Worm (Caenorhabditis elegans) whole organism, L1 larva: ENCODE data around the gene nhr-116.
"Not testable (repeated sequence)": the region's sequence is repeated elsewhere in the genome, so short reads cannot be mapped to it uniquely, and the experiment has no call there.

ENCODE experiments used
- C04F5.9 ChIP-seq: sonication (generic microtip); optimal IDR thresholded peaks from 2 replicates; lab custom pipeline; 2016; ENCODE audit warnings: missing genetic modification characterization, missing compliant biosample characterization
- Y116A8C.19 ChIP-seq: sonication (generic microtip); optimal IDR thresholded peaks from 2 replicates; lab custom pipeline; 2016; ENCODE audit warnings: missing compliant biosample characterization, missing genetic modification characterization, borderline replicate concordance
- aha-1 ChIP-seq: fragments of 150-350 bp; optimal IDR thresholded peaks from 2 replicates; lab custom pipeline; 2014; ENCODE audit warnings: missing biosample characterization, missing genetic modification characterization
- aly-2 ChIP-seq: fragments of 150-350 bp; optimal IDR thresholded peaks from 2 replicates; lab custom pipeline; 2014; ENCODE audit warnings: missing biosample characterization, missing genetic modification characterization
- blmp-1 ChIP-seq: fragments of 150-350 bp; optimal IDR thresholded peaks from 2 replicates; lab custom pipeline; 2014; ENCODE audit warnings: missing biosample characterization, missing genetic modification characterization
- ceh-8 ChIP-seq: fragments of 200-800 bp; sonication (Bioruptor generic); optimal IDR thresholded peaks from 2 replicates; lab custom pipeline; 2018; ENCODE audit warnings: mild to moderate bottlenecking, missing genetic modification characterization, moderate library complexity, missing compliant biosample characterization
- dpl-1 ChIP-seq, 3 experiments: fragments of 150-350 bp in 2 of 3; sonication (generic microtip) in 1 of 3; optimal IDR thresholded peaks; 2 replicates each; lab custom pipeline; 2014 to 2017; ENCODE audit warnings: missing biosample characterization in 3 of 3, missing genetic modification characterization in 3 of 3, missing genetic modification reagents in 3 of 3
- efl-1 ChIP-seq, 4 experiments: fragments of 150-350 bp; optimal IDR thresholded peaks in 3 of 4; peaks in 1 of 4; 1 replicate in 1 of 4; 2 replicates in 3 of 4; lab custom pipeline; 2014; ENCODE audit warnings: missing biosample characterization in 2 of 4, missing genetic modification characterization in 2 of 4, missing genetic modification reagents in 2 of 4
- egl-13 ChIP-seq: sonication (generic microtip); optimal IDR thresholded peaks from 2 replicates; lab custom pipeline; 2016; ENCODE audit warnings: missing genotype, missing genetic modification reagents, missing genetic modification characterization, missing compliant biosample characterization
- egl-27 ChIP-seq, 2 experiments: fragments of 150-350 bp in 1 of 2; sonication (generic microtip); optimal IDR thresholded peaks; 3 replicates each; lab custom pipeline; 2017 to 2018; ENCODE audit warnings: missing biosample characterization in 2 of 2, missing genetic modification characterization in 2 of 2, missing genetic modification reagents in 2 of 2
- fkh-10 ChIP-seq: sonication (generic microtip); optimal IDR thresholded peaks from 2 replicates; lab custom pipeline; 2017; ENCODE audit warnings: missing biosample characterization, missing genetic modification reagents, missing genetic modification characterization
- fos-1 ChIP-seq: fragments of 150-350 bp; optimal IDR thresholded peaks from 2 replicates; lab custom pipeline; 2014; ENCODE audit warnings: missing biosample characterization, missing genetic modification characterization
- grh-1 ChIP-seq: fragments of 200-800 bp; sonication (Bioruptor generic); IDR thresholded peaks from 2 replicates; pipeline ENCODE4 v1.3.6; 2022; ENCODE audit warnings: missing genetic modification reagents, missing genetic modification characterization, missing compliant biosample characterization
- hpl-2 ChIP-seq: fragments of 150-350 bp; optimal IDR thresholded peaks from 2 replicates; lab custom pipeline; 2014; ENCODE audit warnings: missing biosample characterization, missing genetic modification reagents, missing genetic modification characterization
- jun-1 ChIP-seq: fragments of 150-350 bp; optimal IDR thresholded peaks from 2 replicates; lab custom pipeline; 2014; ENCODE audit warnings: missing biosample characterization, missing genetic modification reagents, missing genetic modification characterization
- lin-35 ChIP-seq, 2 experiments: fragments of 150-350 bp; optimal IDR thresholded peaks; 2 replicates each; lab custom pipeline; 2014; ENCODE audit warnings: missing biosample characterization in 2 of 2, missing genetic modification characterization in 2 of 2, missing genetic modification reagents in 2 of 2
- lsy-2 ChIP-seq, 2 experiments: fragments of 150-350 bp; optimal IDR thresholded peaks; 2 replicates each; lab custom pipeline; 2014; ENCODE audit warnings: missing biosample characterization in 2 of 2, missing genetic modification characterization in 2 of 2
- mab-9 ChIP-seq: fragments of 200-800 bp; sonication (Bioruptor generic); IDR thresholded peaks from 2 replicates; pipeline ENCODE4 v1.3.6; 2022; ENCODE audit warnings: missing genetic modification reagents, missing genetic modification characterization, missing compliant biosample characterization
- nhr-19 ChIP-seq: fragments of 200-800 bp; sonication (Bioruptor generic); conservative IDR thresholded peaks from 2 replicates; pipeline ENCODE4 v1.3.6; 2022; ENCODE audit warnings: missing genetic modification characterization, missing compliant biosample characterization
- nhr-237 ChIP-seq: fragments of 150-350 bp; optimal IDR thresholded peaks from 2 replicates; lab custom pipeline; 2014; ENCODE audit warnings: missing biosample characterization, missing genetic modification characterization
- nhr-85 ChIP-seq: sonication (generic microtip); peaks from one replicate; lab custom pipeline; 2016; ENCODE audit warnings: missing genetic modification characterization, inconsistent platforms, missing compliant biosample characterization
- pag-3 ChIP-seq: sonication (generic microtip); optimal IDR thresholded peaks from 2 replicates; lab custom pipeline; 2017; ENCODE audit warnings: missing genetic modification characterization, mild to moderate bottlenecking, missing compliant biosample characterization, antibody characterized with exemption, borderline replicate concordance; ENCODE audit not compliant: insufficient read depth
- pax-3 ChIP-seq: fragments of 200-800 bp; sonication (Bioruptor generic); optimal IDR thresholded peaks from 2 replicates; lab custom pipeline; 2018; ENCODE audit warnings: mild to moderate bottlenecking, missing genetic modification characterization, moderate library complexity, missing compliant biosample characterization
- skn-1 ChIP-seq: fragments of 150-350 bp; optimal IDR thresholded peaks from 2 replicates; lab custom pipeline; 2014; ENCODE audit warnings: missing biosample characterization, missing genetic modification characterization
- snu-23 ChIP-seq: sonication (generic microtip); optimal IDR thresholded peaks from 2 replicates; lab custom pipeline; 2016; ENCODE audit warnings: missing genetic modification characterization, missing compliant biosample characterization
- tlp-1 ChIP-seq: fragments of 150-350 bp; optimal IDR thresholded peaks from 2 replicates; lab custom pipeline; 2014; ENCODE audit warnings: missing biosample characterization, missing genetic modification characterization
- unc-30 ChIP-seq: sonication (generic microtip); optimal IDR thresholded peaks from 2 replicates; lab custom pipeline; 2017; ENCODE audit warnings: missing biosample characterization, missing genetic modification characterization
- unc-62 ChIP-seq: fragments of 150-350 bp; optimal IDR thresholded peaks from 2 replicates; lab custom pipeline; 2014; ENCODE audit warnings: missing biosample characterization, missing genetic modification reagents, missing genetic modification characterization
- unc-86 ChIP-seq: sonication (generic microtip); optimal IDR thresholded peaks from 2 replicates; lab custom pipeline; 2016; ENCODE audit warnings: missing genetic modification characterization, missing compliant biosample characterization
- unc-98 ChIP-seq: fragments of 200-800 bp; sonication (Bioruptor generic); IDR thresholded peaks from 2 replicates; pipeline ENCODE4 v1.3.6; 2022; ENCODE audit warnings: missing genetic modification characterization, missing compliant biosample characterization
- xbp-1 ChIP-seq: sonication (generic microtip); optimal IDR thresholded peaks from 2 replicates; lab custom pipeline; 2016; ENCODE audit warnings: missing genetic modification characterization, missing compliant biosample characterization
- zag-1 ChIP-seq: fragments of 150-350 bp; optimal IDR thresholded peaks from 2 replicates; lab custom pipeline; 2014; ENCODE audit warnings: missing biosample characterization, missing genetic modification characterization

nhr-116 gene

DNA sequence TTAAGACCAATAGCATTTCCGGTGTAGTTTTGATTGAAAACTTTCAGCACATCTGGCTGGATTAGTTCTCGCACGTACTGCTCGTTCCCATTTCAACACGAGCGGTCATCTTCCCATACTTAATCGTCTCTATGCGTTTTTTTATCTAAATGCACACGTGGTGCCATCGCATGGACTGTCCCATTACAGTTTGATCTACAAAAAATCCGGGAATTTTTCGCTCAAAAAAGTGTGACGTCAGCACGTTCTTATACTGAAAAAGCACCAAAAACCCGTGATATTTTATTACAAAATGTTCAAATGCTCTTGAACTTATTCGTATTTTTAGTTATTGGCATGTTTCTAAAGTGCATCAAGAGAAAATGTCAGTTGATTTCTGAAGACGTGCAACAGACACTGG is 9.9 kb downstream of the nhr-116 start, which contains the start of gene Y102A5C.4:
Gene Y102A5C.4, plus strand, starts transcription at position 301 of the 400 bp plus-strand sequence.
- TF ChIP-seq skn-1 (tag; lab: Kevin White, UChicago): no peak
- TF ChIP-seq unc-86 (tag; lab: Kevin White, UChicago): no peak
- TF ChIP-seq lin-35 (GFP tag; optimal IDR thresholded peaks at IDR 0.05; lab: Kevin White, UChicago): no peak
- TF ChIP-seq unc-98: no peak

DNA sequence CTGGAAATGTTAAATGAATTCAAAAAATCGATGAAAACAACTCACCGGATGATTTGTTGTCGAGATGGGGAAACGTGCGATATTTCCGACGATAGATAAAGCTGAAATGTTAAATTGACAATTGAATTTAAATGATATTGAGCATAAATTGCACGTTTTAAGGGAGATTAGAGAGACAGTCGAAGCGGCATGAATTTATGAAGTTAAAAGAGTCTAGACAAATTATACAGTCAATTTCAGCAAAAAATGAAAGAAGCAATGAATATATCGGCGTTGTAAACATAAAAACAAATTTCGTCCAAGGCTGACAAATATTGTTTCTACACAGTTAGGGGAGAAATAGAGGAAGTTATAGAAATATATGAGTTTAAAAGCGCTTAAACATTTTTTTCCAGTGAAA is 15.3 kb downstream of the nhr-116 start, which contains the start of gene Y102A5C.36:
Gene Y102A5C.36, minus strand, starts transcription at position 101 of the 400 bp plus-strand sequence.
- TF ChIP-seq unc-30: no peak
- no peak for TF ChIP-seq grh-1
- no peak for TF ChIP-seq ceh-8
- TF ChIP-seq fkh-10 (GFP tag; lab: Kevin White, UChicago): no peak
- no peak for TF ChIP-seq unc-62 (GFP tag; lab: Kevin White, UChicago)
- no peak for TF ChIP-seq fos-1
- TF ChIP-seq Y116A8C.19 (tag; lab: Kevin White, UChicago): no peak
- TF ChIP-seq hpl-2 (GFP tag; lab: Kevin White, UChicago): no peak
- no peak for TF ChIP-seq mab-9 (GFP tag; lab: Robert Waterston, UW)
- no peak for TF ChIP-seq unc-86 (tag; lab: Kevin White, UChicago)
- TF ChIP-seq lsy-2 (tag; optimal IDR thresholded peaks at IDR 0.05; lab: Kevin White, UChicago): no peak
- no peak for TF ChIP-seq pax-3 (tag; lab: Kevin White, UChicago)
- no peak for TF ChIP-seq egl-13 (tag; lab: Kevin White, UChicago)
- TF ChIP-seq xbp-1: no peak
- TF ChIP-seq snu-23: no peak
- no peak for TF ChIP-seq aly-2 (tag; lab: Kevin White, UChicago)
- TF ChIP-seq nhr-237 (tag; lab: Kevin White, UChicago): no peak

DNA sequence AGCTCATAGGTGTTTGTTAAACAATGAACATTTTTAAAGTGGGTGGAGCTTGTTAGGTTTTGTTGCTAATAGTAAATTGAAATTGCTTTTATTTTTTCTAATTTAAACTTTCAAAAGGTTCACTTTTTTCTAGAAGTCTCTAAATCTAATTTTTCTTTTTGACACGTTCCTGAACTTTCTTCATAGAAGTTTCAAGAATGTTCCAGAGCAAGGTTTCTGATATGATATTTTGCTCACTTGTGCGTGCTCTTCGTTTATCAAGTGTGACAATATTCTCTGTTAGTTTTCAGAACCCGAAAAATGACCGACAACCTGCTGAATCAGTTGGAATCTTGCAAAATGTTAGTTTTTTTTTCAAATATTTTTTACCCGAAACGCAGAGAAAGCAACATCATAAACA is 26.7 kb downstream of the nhr-116 start, which contains the start of gene fbxa-148:
Gene fbxa-148, plus strand, starts transcription at position 301 of the 400 bp plus-strand sequence.
- not testable (repeated sequence) for TF ChIP-seq C04F5.9; nhr-19; aha-1 (tag; lab: Kevin White, UChicago)
- TF ChIP-seq, all 84 proteins: peak for 0; not testable (repeated sequence) for 84

DNA sequence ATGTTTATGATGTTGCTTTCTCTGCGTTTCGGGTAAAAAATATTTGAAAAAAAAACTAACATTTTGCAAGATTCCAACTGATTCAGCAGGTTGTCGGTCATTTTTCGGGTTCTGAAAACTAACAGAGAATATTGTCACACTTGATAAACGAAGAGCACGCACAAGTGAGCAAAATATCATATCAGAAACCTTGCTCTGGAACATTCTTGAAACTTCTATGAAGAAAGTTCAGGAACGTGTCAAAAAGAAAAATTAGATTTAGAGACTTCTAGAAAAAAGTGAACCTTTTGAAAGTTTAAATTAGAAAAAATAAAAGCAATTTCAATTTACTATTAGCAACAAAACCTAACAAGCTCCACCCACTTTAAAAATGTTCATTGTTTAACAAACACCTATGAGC is 36.0 kb downstream of the nhr-116 start, which contains the start of gene fbxa-112:
Gene fbxa-112, minus strand, starts transcription at position 101 of the 400 bp plus-strand sequence.
- not testable (repeated sequence) for TF ChIP-seq blmp-1, nhr-85, tlp-1 (tag; lab: Kevin White, UChicago)

DNA sequence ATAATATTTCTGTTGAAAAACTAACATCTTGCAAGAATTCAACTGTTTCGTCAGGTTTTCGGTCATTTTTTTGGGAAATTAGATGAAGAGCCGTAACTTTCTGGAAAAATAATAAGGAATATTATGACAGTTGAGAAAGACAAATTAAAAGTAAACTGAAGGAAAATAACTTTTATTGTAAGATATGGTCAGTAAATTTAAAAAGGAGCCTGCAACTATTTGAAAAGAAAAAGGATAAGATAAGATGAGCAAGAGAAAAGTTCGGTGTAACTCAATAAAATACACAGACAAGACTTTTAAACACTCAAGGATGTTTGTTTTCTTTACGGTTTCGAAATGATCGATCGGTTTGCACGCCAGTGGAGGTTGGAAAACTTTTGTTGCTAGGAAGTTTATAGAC is 37.6 kb downstream of the nhr-116 start, which contains the start of gene fbxa-111:
Gene fbxa-111, minus strand, starts transcription at position 101 of the 400 bp plus-strand sequence.
- not testable (repeated sequence) for TF ChIP-seq unc-62 (GFP tag; lab: Kevin White, UChicago); snu-23; jun-1 (tag; lab: Kevin White, UChicago)

DNA sequence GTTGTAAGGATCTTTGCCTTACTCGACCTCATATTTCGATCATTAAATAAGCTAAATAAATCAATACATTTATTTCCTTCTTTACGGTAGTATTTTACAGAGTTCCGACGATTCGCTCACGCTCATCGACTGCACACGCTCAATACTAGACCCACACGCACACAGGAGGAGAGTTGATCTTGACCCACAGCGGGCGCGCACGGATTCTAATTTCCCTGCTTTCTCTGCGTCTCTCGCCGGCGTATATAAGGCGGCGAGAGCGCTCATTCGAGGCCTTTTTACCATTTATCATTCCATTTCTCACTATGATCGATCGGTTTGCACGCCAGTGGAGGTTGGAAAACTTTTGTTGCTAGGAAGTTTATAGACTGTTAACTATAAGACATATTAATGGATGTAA is 38.0 kb downstream of the nhr-116 start:
- TF ChIP-seq efl-1 (optimal IDR thresholded peaks at IDR 0.05; lab: Kevin White, UChicago) (no peak), efl-1 (GFP tag; optimal IDR thresholded peaks at IDR 0.05 in 1 of 2; lab: Kevin White, UChicago) (no peak), pag-3 (tag; lab: Kevin White, UChicago) (no peak), egl-27 (tag; optimal IDR thresholded peaks at IDR 0.05; lab: Kevin White, UChicago) (no peak), egl-13 (tag; lab: Kevin White, UChicago) (no peak), fkh-10 (GFP tag; lab: Kevin White, UChicago) (no peak), dpl-1 (GFP tag; optimal IDR thresholded peaks at IDR 0.05; lab: Kevin White, UChicago) (no peak), zag-1 (tag; lab: Kevin White, UChicago) (no peak)
